Fruit fly (Drosophila melanogaster) whole organism, embryonic: Measurements from ENCODE around the gene bun.

Experiments
- CG15073 ChIP-seq: fragments of 200-800 bp; sonication (Bioruptor generic); optimal IDR thresholded peaks from 2 replicates; lab custom pipeline; 2016; ENCODE audit warnings: missing biosample characterization, missing genetic modification characterization
- CG3726 ChIP-seq: fragments of 200-800 bp; sonication (Bioruptor generic); IDR thresholded peaks from 3 replicates; pipeline ENCODE4, ENCODE4 v1.3.6; 2022; ENCODE audit warnings: missing biosample characterization, missing genetic modification characterization
- Deaf1 ChIP-seq: fragments of 200-800 bp; optimal IDR thresholded peaks from 3 replicates; lab custom pipeline; 2019; ENCODE audit warnings: missing biosample characterization, mild to moderate bottlenecking, missing genetic modification characterization, moderate library complexity
- bigmax ChIP-seq: fragments of 200-800 bp; sonication (Bioruptor generic); optimal IDR thresholded peaks from 2 replicates; lab custom pipeline; 2018; ENCODE audit warnings: missing biosample characterization, mild to moderate bottlenecking, missing genetic modification characterization
- chn ChIP-seq: fragments of 200-800 bp; sonication (Bioruptor generic); optimal IDR thresholded peaks from 2 replicates; lab custom pipeline; 2016; ENCODE audit warnings: missing biosample characterization, missing genetic modification characterization
- crc ChIP-seq: fragments of 200-800 bp; sonication (Bioruptor generic); optimal IDR thresholded peaks from 2 replicates; lab custom pipeline; 2016; ENCODE audit warnings: missing biosample characterization, missing genetic modification characterization
- hkb ChIP-seq, 2 experiments: fragments of 200-800 bp in 1 of 2; fragments of >200 bp in 1 of 2; sonication (Bioruptor generic) in 1 of 2; IDR thresholded peaks in 1 of 2; optimal IDR thresholded peaks in 1 of 2; 2 replicates each; pipeline versions ENCODE4 v1.3.6 to Lab custom; 2017 to 2022; ENCODE audit warnings: missing biosample characterization in 1 of 2, missing genetic modification characterization in 1 of 2

dm6 chr2L:12519216-12519615 is 27.2 kb downstream of the bun start:
- TF ChIP-seq hkb (optimal IDR thresholded peaks at IDR 0.05; lab: Kevin White, UChicago) (no peak), hkb (GFP tag; IDR thresholded peaks at IDR 0.05; lab: Robert Waterston, UW) (no peak), CG3726 (GFP tag; lab: Robert Waterston, UW) (no peak), CG15073 (GFP tag; lab: Kevin White, UChicago) (no peak), bigmax (GFP tag; lab: Kevin White, UChicago) (no peak), chn (GFP tag; lab: Kevin White, UChicago) (no peak), crc (no peak), Deaf1 (tag; lab: Kevin White, UChicago) (no peak)
